Worm (Caenorhabditis elegans): ENCODE results near the gene H17B01.5.

Gene H17B01.5

ce11 chrII:1517354-1517753 lies 44.0 kb upstream of the H17B01.5 start, which contains the start of gene math-45:
Gene math-45 (minus strand): TSS chrII:1517454.
- no peak for TF ChIP-seq ZK546.5 (tag; optimal IDR thresholded peaks at IDR 0.05)
- peak; percentile 43 for TF ChIP-seq elt-2 (tag; optimal IDR thresholded peaks at IDR 0.05)

ce11 chrII:1504266-1504665 lies 30.9 kb upstream of the H17B01.5 start, which contains the start of gene fdgt-1:
Gene fdgt-1 (plus strand): TSS chrII:1504566.
- TF ChIP-seq elt-1 (tag; optimal IDR thresholded peaks at IDR 0.05) (no peak), pha-4 (tag; optimal IDR thresholded peaks at IDR 0.05) (peak; percentile 70), nhr-12 (tag; optimal IDR thresholded peaks at IDR 0.05) (no peak)

ce11 chrII:1503663-1504062 lies 30.3 kb upstream of the H17B01.5 start:
- TF ChIP-seq R02D3.7 (tag; optimal IDR thresholded peaks at IDR 0.05), result no peak
- peak; percentile 40 for TF ChIP-seq pha-4 (tag; optimal IDR thresholded peaks at IDR 0.05)
- no peak for TF ChIP-seq ceh-9 (tag; optimal IDR thresholded peaks at IDR 0.05)
- TF ChIP-seq lin-39 (tag; optimal IDR thresholded peaks at IDR 0.05), result no peak
- TF ChIP-seq hmg-11 (tag; optimal IDR thresholded peaks at IDR 0.05), result no peak
- no peak for TF ChIP-seq jun-1 (tag; optimal IDR thresholded peaks at IDR 0.05)
- no peak for TF ChIP-seq aly-2 (tag; optimal IDR thresholded peaks at IDR 0.05)
- no peak for TF ChIP-seq mml-1 (tag; optimal IDR thresholded peaks at IDR 0.05)
- TF ChIP-seq nhr-12 (tag; optimal IDR thresholded peaks at IDR 0.05), result no peak
- no peak for TF ChIP-seq ZK546.5 (tag; optimal IDR thresholded peaks at IDR 0.05)
- no peak for TF ChIP-seq fkh-10 (GFP tag; optimal IDR thresholded peaks at IDR 0.05)
- peak; percentile 20 for TF ChIP-seq pqm-1 (tag; optimal IDR thresholded peaks at IDR 0.05)
- no peak for TF ChIP-seq mdl-1 (tag; optimal IDR thresholded peaks at IDR 0.05)
- TF ChIP-seq fkh-2 (tag; optimal IDR thresholded peaks at IDR 0.05), result no peak
- no peak for TF ChIP-seq ama-1 (optimal IDR thresholded peaks at IDR 0.05)
- peak; percentile 68 for TF ChIP-seq elt-2 (tag; optimal IDR thresholded peaks at IDR 0.05)
- TF ChIP-seq tbx-2 (tag; optimal IDR thresholded peaks at IDR 0.05), result no peak
- no peak for TF ChIP-seq ceh-28 (tag; optimal IDR thresholded peaks at IDR 0.05)
- TF ChIP-seq skn-1 (tag; optimal IDR thresholded peaks at IDR 0.05), result no peak
- TF ChIP-seq snpc-4 (tag; optimal IDR thresholded peaks at IDR 0.05), result no peak
- TF ChIP-seq nhr-25 (tag; optimal IDR thresholded peaks at IDR 0.05), result no peak
- TF ChIP-seq lsy-12 (tag; optimal IDR thresholded peaks at IDR 0.05), result no peak
- no peak for TF ChIP-seq ceh-16 (tag; optimal IDR thresholded peaks at IDR 0.05)
- TF ChIP-seq ztf-4 (tag; optimal IDR thresholded peaks at IDR 0.05), result no peak
- no peak for TF ChIP-seq nhr-28 (tag; optimal IDR thresholded peaks at IDR 0.05)
- TF ChIP-seq nhr-76 (tag; optimal IDR thresholded peaks at IDR 0.05), result no peak
- peak in 1 of 3 experiments; percentile 83 for TF ChIP-seq elt-3 (tag; optimal IDR thresholded peaks at IDR 0.05)

- TF ChIP-seq egl-5 (tag; optimal IDR thresholded peaks at IDR 0.05) (peak; percentile 51), fkh-10 (GFP tag; optimal IDR thresholded peaks at IDR 0.05) (no peak), lin-15B (tag; optimal IDR thresholded peaks at IDR 0.05) (peak; percentile 1), nfya-1 (tag; optimal IDR thresholded peaks at IDR 0.05; ENCODE audit: insufficient read depth) (peak; percentile 59), lin-39 (tag; optimal IDR thresholded peaks at IDR 0.05) (peak; percentile 90), sea-2 (GFP tag; optimal IDR thresholded peaks at IDR 0.05) (no peak), unc-62 (GFP tag; optimal IDR thresholded peaks at IDR 0.05) (peak; percentile 38), hmg-11 (tag; optimal IDR thresholded peaks at IDR 0.05) (peak; percentile 49), mdl-1 (tag; optimal IDR thresholded peaks at IDR 0.05) (peak; percentile 65), pqm-1 (tag; optimal IDR thresholded peaks at IDR 0.05) (no peak)
Observed at ce11 chrII:1501614-1502355, 28.4 kb upstream of the H17B01.5 start.

ce11 chrII:1500959-1501358 lies 27.6 kb upstream of the H17B01.5 start:
- TF ChIP-seq ceh-28 (tag; optimal IDR thresholded peaks at IDR 0.05) (no peak), fkh-10 (GFP tag; optimal IDR thresholded peaks at IDR 0.05) (no peak), nhr-237 (tag; optimal IDR thresholded peaks at IDR 0.05) (no peak), nhr-43 (tag; optimal IDR thresholded peaks at IDR 0.05; ENCODE audit: poor library complexity, severe bottlenecking) (no peak), eor-1 (tag; optimal IDR thresholded peaks at IDR 0.05) (no peak), nhr-76 (tag; optimal IDR thresholded peaks at IDR 0.05) (no peak), elt-3 (tag; optimal IDR thresholded peaks at IDR 0.05) (no peak), ztf-11 (tag; optimal IDR thresholded peaks at IDR 0.05) (no peak), nhr-77 (tag; optimal IDR thresholded peaks at IDR 0.05) (no peak), daf-12 (tag; optimal IDR thresholded peaks at IDR 0.05) (no peak), snpc-4 (tag; optimal IDR thresholded peaks at IDR 0.05) (no peak), fkh-2 (tag; optimal IDR thresholded peaks at IDR 0.05) (no peak), nfya-1 (tag; optimal IDR thresholded peaks at IDR 0.05; ENCODE audit: insufficient read depth) (no peak), aly-2 (tag; optimal IDR thresholded peaks at IDR 0.05) (no peak)
